Fruit fly (Drosophila melanogaster) whole organism, adult: ENCODE results near the gene msps.

Source experiments
- CG11617 ChIP-seq: fragments of 200-800 bp; sonication (Bioruptor generic); optimal IDR thresholded peaks from 2 replicates; lab custom pipeline; 2017; ENCODE audit warnings: mild to moderate bottlenecking, missing biosample characterization, missing genetic modification reagents, missing genetic modification characterization
- CG12768 ChIP-seq: fragments of 200-800 bp; sonication (Bioruptor generic); optimal IDR thresholded peaks from 2 replicates; lab custom pipeline; 2017; ENCODE audit warnings: missing biosample characterization, missing genetic modification characterization, mild to moderate bottlenecking, moderate library complexity, missing genetic modification reagents
- CG14711 ChIP-seq: fragments of 200-800 bp; sonication (Bioruptor generic); optimal IDR thresholded peaks from 2 replicates; lab custom pipeline; 2018; ENCODE audit warnings: missing biosample characterization, mild to moderate bottlenecking, missing genetic modification characterization, moderate library complexity
- CG7101 ChIP-seq: fragments of 200-800 bp; sonication (Bioruptor generic); optimal IDR thresholded peaks from 2 replicates; lab custom pipeline; 2018; ENCODE audit warnings: missing biosample characterization, mild to moderate bottlenecking, missing genetic modification characterization, moderate library complexity
- cic ChIP-seq: fragments of 200-800 bp; sonication (Bioruptor generic); optimal IDR thresholded peaks from 2 replicates; lab custom pipeline; 2017; ENCODE audit warnings: missing biosample characterization, mild to moderate bottlenecking, missing genetic modification characterization, moderate library complexity
- cnc ChIP-seq, 2 experiments: fragments of >200 bp; optimal IDR thresholded peaks; 2 replicates each; lab custom pipeline; 2017
- kay ChIP-seq: fragments of 200-800 bp; sonication (Bioruptor generic); peaks from one replicate; lab custom pipeline; 2016; ENCODE audit warnings: missing biosample characterization, missing genetic modification characterization, borderline replicate concordance
- pad ChIP-seq: fragments of 200-800 bp; sonication (Bioruptor generic); optimal IDR thresholded peaks from 3 replicates; lab custom pipeline; 2017; ENCODE audit warnings: missing biosample characterization, missing genetic modification characterization, mild to moderate bottlenecking, moderate library complexity, missing genetic modification reagents
- tj ChIP-seq: fragments of 200-800 bp; sonication (Bioruptor generic); optimal IDR thresholded peaks from 3 replicates; lab custom pipeline; 2017; ENCODE audit warnings: missing biosample characterization, mild to moderate bottlenecking, missing genetic modification characterization, moderate library complexity
- toe ChIP-seq: fragments of 200-800 bp; sonication (Bioruptor generic); optimal IDR thresholded peaks from 2 replicates; lab custom pipeline; 2016; ENCODE audit warnings: missing biosample characterization, missing genetic modification characterization

dm6 chr3R:16004015-16004414, 46.6 kb upstream of the msps start:
- no peak for TF ChIP-seq CG7101
- TF ChIP-seq toe (GFP tag; lab: Kevin White, UChicago) = no peak
- TF ChIP-seq kay (GFP tag; lab: Kevin White, UChicago) = peak; percentile 80
- TF ChIP-seq CG11617 = no peak
- peak; percentile 8 for TF ChIP-seq pad (GFP tag; lab: Kevin White, UChicago)
- no peak for TF ChIP-seq tj (GFP tag; lab: Kevin White, UChicago)
- no peak for TF ChIP-seq CG14711
- TF ChIP-seq CG12768 = no peak
- no peak for TF ChIP-seq cnc (optimal IDR thresholded peaks at IDR 0.05; lab: Kevin White, UChicago)
- TF ChIP-seq cic (GFP tag; lab: Kevin White, UChicago) = no peak
